Fruit fly (Drosophila melanogaster): ENCODE measurements around the gene CG42853.
A peak's percentile ranks its signal among the peaks of the same experiment; 100 is the strongest.

Gene CG42853

DNA sequence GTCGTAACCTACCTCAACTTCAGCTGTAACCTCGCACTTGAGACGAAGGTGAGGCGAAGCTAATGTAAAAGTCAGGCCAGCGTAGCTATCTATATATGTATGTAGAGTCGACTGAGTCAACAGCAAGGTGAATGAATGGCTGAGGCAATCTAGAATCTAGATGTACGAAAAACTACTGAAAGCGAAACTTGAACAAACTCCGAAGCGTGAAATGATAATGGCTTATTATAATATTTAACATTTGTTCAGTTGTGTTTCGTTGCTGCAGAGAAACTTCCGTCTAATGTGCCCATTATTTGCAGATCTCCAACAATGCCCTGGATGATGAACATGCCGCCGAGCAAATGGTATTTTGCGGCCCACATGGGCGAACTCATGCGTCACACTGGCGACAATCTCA lies 22.8 kb upstream of the CG42853 start (continued):
- TF ChIP-seq hkb (optimal IDR thresholded peaks at IDR 0.05), result no peak
- 0 out of 2 replicates have a peak, but pooled peaks have one; percentile 22 for TF ChIP-seq hkb (GFP tag; IDR thresholded peaks at IDR 0.05)
- peak; percentile 5 for TF ChIP-seq schlank (tag; optimal IDR thresholded peaks at IDR 0.05)
- TF ChIP-seq en (GFP tag; optimal IDR thresholded peaks at IDR 0.05), result no peak
- no peak for TF ChIP-seq Sin3A (optimal IDR thresholded peaks at IDR 0.05)
- peak; percentile 8 for TF ChIP-seq CHES-1-like (GFP tag; optimal IDR thresholded peaks at IDR 0.05)
- TF ChIP-seq Hmr (GFP tag; optimal IDR thresholded peaks at IDR 0.05), result peak; percentile 63
- no peak for TF ChIP-seq E2f2 (GFP tag; IDR thresholded peaks at IDR 0.05)
- TF ChIP-seq CG13894 (tag; optimal IDR thresholded peaks at IDR 0.05), result peak; percentile 3
- no peak for TF ChIP-seq CG1529 (GFP tag; optimal IDR thresholded peaks at IDR 0.05)
- no peak for TF ChIP-seq CG8290 (GFP tag; optimal IDR thresholded peaks at IDR 0.05)
- peak in 1 of 2 experiments; percentile 48 for TF ChIP-seq CG8290 (tag; optimal IDR thresholded peaks at IDR 0.05)
- no peak for TF ChIP-seq CG18011 (GFP tag; optimal IDR thresholded peaks at IDR 0.05)
- TF ChIP-seq scrt (GFP tag; optimal IDR thresholded peaks at IDR 0.05), result no peak
- no peak for TF ChIP-seq danr (GFP tag; IDR thresholded peaks at IDR 0.05)
- peak; percentile 24 for TF ChIP-seq Vsx1 (GFP tag; optimal IDR thresholded peaks at IDR 0.05)
- no peak for TF ChIP-seq CG14965 (GFP tag; optimal IDR thresholded peaks at IDR 0.05; ENCODE audit: borderline replicate concordance)
- TF ChIP-seq PHDP (tag; optimal IDR thresholded peaks at IDR 0.05), result peak; percentile 49
- TF ChIP-seq caup (GFP tag; optimal IDR thresholded peaks at IDR 0.05; ENCODE audit: severe bottlenecking), result peak; percentile 16
- no peak for TF ChIP-seq lola (GFP tag; optimal IDR thresholded peaks at IDR 0.05)
- peak; percentile 45 for TF ChIP-seq Fer1 (GFP tag; optimal IDR thresholded peaks at IDR 0.05)
- TF ChIP-seq onecut (GFP tag; IDR thresholded peaks at IDR 0.05), result no peak
- TF ChIP-seq CG7357 (GFP tag; IDR thresholded peaks at IDR 0.05), result no peak
- TF ChIP-seq Bdp1 (GFP tag; optimal IDR thresholded peaks at IDR 0.05), result no peak
- no peak for TF ChIP-seq MESR4 (GFP tag; optimal IDR thresholded peaks at IDR 0.05)
- TF ChIP-seq Stat92E (GFP tag; optimal IDR thresholded peaks at IDR 0.05), result no peak
- no peak for TF ChIP-seq crol (GFP tag; IDR thresholded peaks at IDR 0.05)
- peak; percentile 73 for TF ChIP-seq CG12769 (tag; optimal IDR thresholded peaks at IDR 0.05)
- TF ChIP-seq CG18599 (GFP tag; optimal IDR thresholded peaks at IDR 0.05), result peak; percentile 52
- peak; percentile 5 for TF ChIP-seq trh (GFP tag; optimal IDR thresholded peaks at IDR 0.05)
- TF ChIP-seq CG13287 (GFP tag; IDR thresholded peaks at IDR 0.05; ENCODE audit: partially characterized antibody), result no peak
- TF ChIP-seq Ptx1 (GFP tag; IDR thresholded peaks at IDR 0.05), result no peak
- no peak for TF ChIP-seq dpn (GFP tag; optimal IDR thresholded peaks at IDR 0.05)
- TF ChIP-seq unpg (GFP tag; optimal IDR thresholded peaks at IDR 0.05), result peak; percentile 11
- TF ChIP-seq shn (GFP tag; optimal IDR thresholded peaks at IDR 0.05), result no peak
- peak; percentile 54 for TF ChIP-seq sens (GFP tag)
- TF ChIP-seq unc-4 (GFP tag; IDR thresholded peaks at IDR 0.05; ENCODE audit: partially characterized antibody), result no peak
- peak; percentile 20 for TF ChIP-seq CG6854 (GFP tag; optimal IDR thresholded peaks at IDR 0.05)
- no peak for TF ChIP-seq Six4 (GFP tag; optimal IDR thresholded peaks at IDR 0.05)
- TF ChIP-seq CG13296 (GFP tag; optimal IDR thresholded peaks at IDR 0.05), result peak; percentile 28
- TF ChIP-seq CG15514 (GFP tag; optimal IDR thresholded peaks at IDR 0.05), result peak; percentile 44
- TF ChIP-seq GATAe (GFP tag; conservative IDR thresholded peaks at IDR 0.05), result no peak
- TF ChIP-seq HHEX (GFP tag; optimal IDR thresholded peaks at IDR 0.05), result peak; percentile 18
- peak; percentile 10 for TF ChIP-seq CG17568 (GFP tag; optimal IDR thresholded peaks at IDR 0.05)
- TF ChIP-seq ftz-f1 (GFP tag; optimal IDR thresholded peaks at IDR 0.05), result peak; percentile 1
- peak in 1 of 2 experiments; percentile 1 for TF ChIP-seq chif (GFP tag; optimal IDR thresholded peaks at IDR 0.05)
- no peak for TF ChIP-seq crp (GFP tag; optimal IDR thresholded peaks at IDR 0.05)
- TF ChIP-seq ham (GFP tag; IDR thresholded peaks at IDR 0.05), result no peak
- no peak for TF ChIP-seq ttk (GFP tag; IDR thresholded peaks at IDR 0.05)
- TF ChIP-seq luna (GFP tag; optimal IDR thresholded peaks at IDR 0.05), result no peak
- no peak for TF ChIP-seq zf30C (GFP tag; optimal IDR thresholded peaks at IDR 0.05)

Data from whole organism, embryonic.